Worm (Caenorhabditis elegans): ENCODE measurements around the gene col-80.

col-80 gene

DNA sequence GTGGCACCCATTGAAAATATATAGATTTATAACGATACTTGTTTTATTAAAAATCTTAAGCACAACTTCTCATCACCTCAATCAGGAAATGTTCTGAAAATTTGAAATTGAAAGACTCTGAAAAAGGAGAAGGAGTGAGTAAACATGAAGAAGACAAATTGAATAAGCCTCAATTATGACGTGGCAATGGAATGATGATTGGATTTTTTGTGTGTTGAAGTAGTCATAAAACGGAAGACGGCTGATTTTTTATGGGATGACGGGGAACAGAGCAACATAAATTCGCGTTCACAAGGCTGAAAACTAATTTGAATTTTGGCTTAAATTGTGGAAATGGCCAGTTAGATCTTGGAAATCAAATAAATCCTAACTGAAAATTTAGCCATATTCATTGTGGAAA is 24.6 kb downstream of the col-80 start, which contains the start of gene glb-12:
glb-12 (minus strand) TSS at position 101 of the 400 bp plus-strand sequence.
- TF ChIP-seq ztf-22 (GFP tag; optimal IDR thresholded peaks at IDR 0.05) (no peak), akir-1 (GFP tag; optimal IDR thresholded peaks at IDR 0.05) (no peak), F49E8.2 (tag; optimal IDR thresholded peaks at IDR 0.05; ENCODE audit: insufficient read depth) (no peak), pha-4 (tag; optimal IDR thresholded peaks at IDR 0.05) (no peak), B0261.1 (tag; optimal IDR thresholded peaks at IDR 0.05) (no peak), ama-1 (optimal IDR thresholded peaks at IDR 0.05) (no peak), ama-1 (GFP tag; optimal IDR thresholded peaks at IDR 0.05) (no peak), zfh-2 (GFP tag; conservative IDR thresholded peaks at IDR 0.05) (no peak)

DNA sequence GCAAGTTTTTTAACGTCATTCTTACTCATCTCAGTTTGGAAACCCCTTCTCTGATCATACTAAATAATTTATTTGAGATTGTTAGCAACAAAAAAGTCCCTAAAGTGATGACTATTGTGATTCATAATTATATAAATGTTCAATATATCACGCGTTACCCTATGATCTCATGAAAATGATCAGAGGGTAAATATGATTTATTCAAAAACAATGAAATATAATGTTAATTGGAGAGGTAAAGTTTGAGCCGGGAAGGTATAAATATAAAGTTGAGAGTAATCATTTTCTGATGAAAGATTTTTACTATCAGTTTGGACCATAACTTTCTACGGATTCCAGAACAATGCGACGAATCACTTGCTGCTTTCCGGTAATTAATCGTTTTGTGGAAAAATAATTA is 30.1 kb downstream of the col-80 start, which contains the start of gene C52A11.3:
C52A11.3 (plus strand) TSS at position 301 of the 400 bp plus-strand sequence.
- TF ChIP-seq atf-7 (tag; optimal IDR thresholded peaks at IDR 0.05) (no peak), madf-6 (GFP tag; IDR thresholded peaks at IDR 0.05) (no peak), ztf-18 (tag; optimal IDR thresholded peaks at IDR 0.05) (no peak), F52B5.7 (tag; optimal IDR thresholded peaks at IDR 0.05) (no peak), mes-4 (tag; optimal IDR thresholded peaks at IDR 0.05) (no peak), unc-62 (GFP tag; optimal IDR thresholded peaks at IDR 0.05) (no peak), tbx-9 (tag; optimal IDR thresholded peaks at IDR 0.05; ENCODE audit: borderline replicate concordance) (no peak), efl-1 (GFP tag; optimal IDR thresholded peaks at IDR 0.05) (no peak), dox-1 (GFP tag; IDR thresholded peaks at IDR 0.05) (no peak), dpl-1 (GFP tag; optimal IDR thresholded peaks at IDR 0.05) (no peak), B0019.2 (GFP tag; conservative IDR thresholded peaks at IDR 0.05) (no peak), F49E8.2 (tag; optimal IDR thresholded peaks at IDR 0.05; ENCODE audit: insufficient read depth) (no peak), F23B12.7 (tag; optimal IDR thresholded peaks at IDR 0.05; ENCODE audit: insufficient read depth) (no peak)

DNA sequence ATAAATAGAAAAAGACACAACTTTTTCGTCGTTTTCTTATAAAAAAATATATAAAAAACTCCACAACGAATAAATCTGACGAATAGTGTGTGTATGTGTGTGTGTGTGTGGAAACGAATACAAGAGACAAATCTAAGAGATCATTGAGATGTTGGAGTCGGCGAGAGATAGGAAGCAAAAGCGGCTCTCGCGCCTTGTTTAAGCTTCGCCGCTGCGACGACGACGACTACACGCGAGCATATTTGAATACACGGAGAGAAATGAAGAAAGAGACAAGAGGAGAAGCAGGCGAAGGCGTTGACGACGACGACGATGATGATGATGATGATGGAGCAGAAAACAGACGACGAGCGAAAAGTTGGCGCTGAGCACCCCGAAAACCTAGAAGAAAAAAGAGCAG is 37.8 kb downstream of the col-80 start:
- no peak for TF ChIP-seq ceh-27 (GFP tag; optimal IDR thresholded peaks at IDR 0.05)
- peak; percentile 45 for TF ChIP-seq zfh-2 (GFP tag; conservative IDR thresholded peaks at IDR 0.05)
- no peak for TF ChIP-seq bed-1 (GFP tag; IDR thresholded peaks at IDR 0.05)
- no peak for TF ChIP-seq dpff-1 (tag; optimal IDR thresholded peaks at IDR 0.05)
- peak; percentile 59 for TF ChIP-seq madf-10 (tag; optimal IDR thresholded peaks at IDR 0.05)
- TF ChIP-seq mes-4 (tag; optimal IDR thresholded peaks at IDR 0.05), result no peak
- no peak for TF ChIP-seq lin-54 (GFP tag; optimal IDR thresholded peaks at IDR 0.05)
- TF ChIP-seq egl-44 (GFP tag; IDR thresholded peaks at IDR 0.05), result no peak
- no peak for TF ChIP-seq him-1 (tag; optimal IDR thresholded peaks at IDR 0.05)
- no peak for TF ChIP-seq attf-5 (GFP tag; optimal IDR thresholded peaks at IDR 0.05)
- TF ChIP-seq F39B2.1 (GFP tag; IDR thresholded peaks at IDR 0.05), result no peak
- TF ChIP-seq D2030.7 (GFP tag; IDR thresholded peaks at IDR 0.05), result no peak
- TF ChIP-seq ztf-6 (GFP tag; IDR thresholded peaks at IDR 0.05), result no peak
- no peak for TF ChIP-seq T26A5.8 (tag; optimal IDR thresholded peaks at IDR 0.05)
- TF ChIP-seq madf-8 (GFP tag; conservative IDR thresholded peaks at IDR 0.05), result no peak
- no peak for TF ChIP-seq tlf-1 (GFP tag; optimal IDR thresholded peaks at IDR 0.05)
- TF ChIP-seq hmg-1.2 (GFP tag; IDR thresholded peaks at IDR 0.05), result peak; percentile 23; the same call in 1 of the 2 replicates
- TF ChIP-seq B0019.2 (GFP tag; conservative IDR thresholded peaks at IDR 0.05), result no peak
- no peak for TF ChIP-seq cebp-1 (GFP tag; IDR thresholded peaks at IDR 0.05)
- peak; percentile 8 for TF ChIP-seq cebp-1 (tag; optimal IDR thresholded peaks at IDR 0.05)
- no peak for TF ChIP-seq mel-28 (tag; optimal IDR thresholded peaks at IDR 0.05; ENCODE audit: borderline replicate concordance)
- no peak for TF ChIP-seq egl-18 (GFP tag; IDR thresholded peaks at IDR 0.05)
- TF ChIP-seq ceh-40 (GFP tag; IDR thresholded peaks at IDR 0.05), result no peak
- TF ChIP-seq hlh-12 (tag; optimal IDR thresholded peaks at IDR 0.05), result no peak
- TF ChIP-seq ztf-22 (GFP tag; optimal IDR thresholded peaks at IDR 0.05), result no peak
- TF ChIP-seq tbp1 (GFP tag; optimal IDR thresholded peaks at IDR 0.05), result no peak
- no peak for TF ChIP-seq lir-1 (GFP tag; conservative IDR thresholded peaks at IDR 0.05)
- no peak for TF ChIP-seq rec-8 (tag; optimal IDR thresholded peaks at IDR 0.05)
- no peak for TF ChIP-seq ZK185.1 (tag; optimal IDR thresholded peaks at IDR 0.05; ENCODE audit: poor library complexity, severe bottlenecking)
- TF ChIP-seq snpc-4 (GFP tag; optimal IDR thresholded peaks at IDR 0.05), result no peak
- TF ChIP-seq snpc-4 (tag; optimal IDR thresholded peaks at IDR 0.05), result no peak

All from whole organism, young adult.